Fruit fly (Drosophila melanogaster): ENCODE measurements around the gene Myo61F.

Gene Myo61F

DNA sequence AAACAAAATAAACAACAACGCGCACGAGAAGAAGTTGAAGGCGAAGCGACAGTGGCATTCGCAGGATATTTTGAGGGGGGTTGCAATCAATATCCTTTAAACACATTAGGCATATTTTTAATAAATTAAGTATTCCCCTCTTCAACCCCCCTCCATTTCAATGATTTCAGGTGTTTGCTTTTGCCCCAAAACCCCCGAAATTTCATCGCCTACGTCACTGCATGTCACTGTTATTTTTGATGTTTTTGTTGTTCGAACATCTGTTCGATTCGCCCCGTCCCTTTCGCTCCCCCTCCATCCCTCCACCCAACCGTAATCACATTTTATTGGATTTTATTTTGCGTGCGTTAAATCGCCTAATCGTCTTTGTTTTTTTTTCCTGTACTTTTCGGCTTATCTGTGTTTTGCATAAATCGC, 49.9 kb downstream of the Myo61F start (continued):
- TF ChIP-seq sr (GFP tag; IDR thresholded peaks at IDR 0.05) (peak; percentile 69; the same call in 2 of the 3 replicates), bab2 (GFP tag; optimal IDR thresholded peaks at IDR 0.05) (peak; percentile 89), CG10654 (GFP tag; optimal IDR thresholded peaks at IDR 0.05) (peak; percentile 43), unc-4 (GFP tag; IDR thresholded peaks at IDR 0.05; ENCODE audit: partially characterized antibody) (no peak), Xrp1 (GFP tag; IDR thresholded peaks at IDR 0.05) (peak; percentile 96), org-1 (GFP tag; optimal IDR thresholded peaks at IDR 0.05) (peak; percentile 75), cad (GFP tag; optimal IDR thresholded peaks at IDR 0.05) (no peak), ap (GFP tag; IDR thresholded peaks at IDR 0.05) (peak; percentile 75), hkb (optimal IDR thresholded peaks at IDR 0.05) (no peak), hkb (GFP tag; IDR thresholded peaks at IDR 0.05) (peak; percentile 83), Hey (tag; optimal IDR thresholded peaks at IDR 0.05) (no peak), Nf-YA (GFP tag; IDR thresholded peaks at IDR 0.05) (peak; percentile 72), CG16813 (GFP tag; IDR thresholded peaks at IDR 0.05; ENCODE audit: partially characterized antibody) (no peak), psq (GFP tag; optimal IDR thresholded peaks at IDR 0.05) (peak; percentile 36), fru (optimal IDR thresholded peaks at IDR 0.05) (no peak), pnt (GFP tag; optimal IDR thresholded peaks at IDR 0.05) (peak; percentile 77), CG11085 (GFP tag; IDR thresholded peaks at IDR 0.05) (peak; percentile 72), CG32767 (GFP tag; IDR thresholded peaks at IDR 0.05) (peak; percentile 71), CG9817 (tag; optimal IDR thresholded peaks at IDR 0.05) (peak; percentile 47), C15 (GFP tag; IDR thresholded peaks at IDR 0.05) (no peak), BEAF-32 (GFP tag; optimal IDR thresholded peaks at IDR 0.05) (no peak), CG12744 (GFP tag; optimal IDR thresholded peaks at IDR 0.05) (peak; percentile 46), CG12219 (GFP tag; optimal IDR thresholded peaks at IDR 0.05) (peak; percentile 65), gfzf (GFP tag; optimal IDR thresholded peaks at IDR 0.05) (no peak), sens (GFP tag) (peak; percentile 96), Trl (optimal IDR thresholded peaks at IDR 0.05) (no peak), Trl (GFP tag; optimal IDR thresholded peaks at IDR 0.05) (peak; percentile 77), CG6765 (GFP tag; optimal IDR thresholded peaks at IDR 0.05) (no peak), CG8944 (GFP tag; optimal IDR thresholded peaks at IDR 0.05) (peak; percentile 70), tap (tag; optimal IDR thresholded peaks at IDR 0.05) (peak; percentile 68), ERR (GFP tag; optimal IDR thresholded peaks at IDR 0.05) (peak; percentile 67), CG12071 (GFP tag; optimal IDR thresholded peaks at IDR 0.05) (peak; percentile 56), cato (GFP tag; optimal IDR thresholded peaks at IDR 0.05; ENCODE audit: borderline replicate concordance) (peak; percentile 53), exex (tag; optimal IDR thresholded peaks at IDR 0.05) (peak; percentile 62), ssp (GFP tag; IDR thresholded peaks at IDR 0.05) (peak; percentile 64), ci (GFP tag; IDR thresholded peaks at IDR 0.05) (peak; percentile 92), CG18599 (GFP tag; optimal IDR thresholded peaks at IDR 0.05) (peak; percentile 88), Myb (GFP tag; optimal IDR thresholded peaks at IDR 0.05) (peak; percentile 64), CG6854 (GFP tag; optimal IDR thresholded peaks at IDR 0.05) (no peak), CG7786 (GFP tag; optimal IDR thresholded peaks at IDR 0.05) (peak; percentile 66), CG12299 (tag; optimal IDR thresholded peaks at IDR 0.05) (peak; percentile 21), Ptx1 (GFP tag; IDR thresholded peaks at IDR 0.05) (peak; percentile 85), CG11696 (GFP tag; IDR thresholded peaks at IDR 0.05) (peak; percentile 71; the same call in 1 of the 2 replicates), H2.0 (GFP tag; IDR thresholded peaks at IDR 0.05) (peak; percentile 85), CG12155 (GFP tag; optimal IDR thresholded peaks at IDR 0.05) (peak; percentile 66), ase (GFP tag; IDR thresholded peaks at IDR 0.05) (peak; percentile 56; the same call in 2 of the 3 replicates), CG8359 (GFP tag; optimal IDR thresholded peaks at IDR 0.05; ENCODE audit: borderline replicate concordance) (no peak), CG16863 (GFP tag; optimal IDR thresholded peaks at IDR 0.05) (peak; percentile 61), ranshi (GFP tag; IDR thresholded peaks at IDR 0.05) (peak; percentile 90), Hr51 (GFP tag; optimal IDR thresholded peaks at IDR 0.05) (peak; percentile 73 to 75), hbn (GFP tag; IDR thresholded peaks at IDR 0.05; ENCODE audit: partially characterized antibody) (no peak), CG6175 (GFP tag; IDR thresholded peaks at IDR 0.05) (peak; percentile 60; the same call in 1 of the 3 replicates)

Measured in whole organism, embryonic.